Fruit fly (Drosophila melanogaster) whole organism, wandering third instar larva: ENCODE data around the gene CG6443.

ENCODE experiments used
- CG9705 ChIP-seq: fragments of 200-800 bp; sonication (Bioruptor generic); optimal IDR thresholded peaks from 2 replicates; lab custom pipeline; 2018; ENCODE audit warnings: missing biosample characterization, mild to moderate bottlenecking, missing genetic modification characterization
- GATAd ChIP-seq: sonication (Bioruptor generic); optimal IDR thresholded peaks from 2 replicates; lab custom pipeline; 2016; ENCODE audit warnings: missing biosample characterization, missing genetic modification characterization
- HLH106 ChIP-seq: fragments of 200-800 bp; optimal IDR thresholded peaks from 3 replicates; lab custom pipeline; 2019; ENCODE audit warnings: missing biosample characterization, mild to moderate bottlenecking, missing genetic modification characterization, moderate library complexity
- OdsH ChIP-seq: fragments of 200-800 bp; sonication (Bioruptor generic); optimal IDR thresholded peaks from 2 replicates; lab custom pipeline; 2016; ENCODE audit warnings: missing biosample characterization, mild to moderate bottlenecking, missing genetic modification characterization
- Sp1 ChIP-seq: fragments of 200-800 bp; sonication (Bioruptor generic); optimal IDR thresholded peaks from 3 replicates; lab custom pipeline; 2019; ENCODE audit warnings: missing biosample characterization, mild to moderate bottlenecking, missing genetic modification characterization, moderate library complexity
- ey ChIP-seq: fragments of 200-800 bp; sonication (Bioruptor generic); optimal IDR thresholded peaks from 2 replicates; lab custom pipeline; 2016; ENCODE audit warnings: missing biosample characterization, missing genetic modification characterization
- fru ChIP-seq: fragments of 200-800 bp; sonication (Bioruptor generic); optimal IDR thresholded peaks from 3 replicates; lab custom pipeline; 2016; ENCODE audit warnings: missing biosample characterization, mild to moderate bottlenecking, missing genetic modification characterization
- psq ChIP-seq: fragments of 200-800 bp; sonication (Bioruptor generic); optimal IDR thresholded peaks from 3 replicates; lab custom pipeline; 2017; ENCODE audit warnings: missing biosample characterization, mild to moderate bottlenecking, missing genetic modification characterization, moderate library complexity
- sv ChIP-seq: fragments of 200-800 bp; sonication (Bioruptor generic); optimal IDR thresholded peaks from 3 replicates; lab custom pipeline; 2016; ENCODE audit warnings: missing biosample characterization, missing genetic modification characterization

dm6 chr2L:10679568-10679967, 49.2 kb upstream of the CG6443 start:
- TF ChIP-seq psq (GFP tag; lab: Kevin White, UChicago), result no peak
- peak; percentile 18 for TF ChIP-seq ey (GFP tag; lab: Kevin White, UChicago)
- no peak for TF ChIP-seq HLH106 (tag; lab: Kevin White, UChicago)
- no peak for TF ChIP-seq CG9705 (GFP tag; lab: Kevin White, UChicago)
- no peak for TF ChIP-seq GATAd (GFP tag; lab: Kevin White, UChicago)
- TF ChIP-seq OdsH, result no peak
- TF ChIP-seq fru (GFP tag; lab: Kevin White, UChicago), result no peak
- TF ChIP-seq Sp1 (GFP tag; lab: Kevin White, UChicago), result no peak
- TF ChIP-seq sv, result no peak
